Worm (Caenorhabditis elegans) whole organism, L1 larva: ENCODE measurements around the gene sup-35.

Experiments used
- aly-2 ChIP-seq: fragments of 150-350 bp; optimal IDR thresholded peaks from 2 replicates; lab custom pipeline; 2014; ENCODE audit warnings: missing biosample characterization, missing genetic modification characterization
- ceh-82 ChIP-seq, 3 experiments: fragments of 150-350 bp in 1 of 3; sonication (generic microtip) in 2 of 3; optimal IDR thresholded peaks; 2 replicates each; lab custom pipeline; 2014 to 2017; ENCODE audit warnings: missing biosample characterization in 3 of 3, missing genetic modification characterization in 3 of 3
- fkh-10 ChIP-seq: sonication (generic microtip); optimal IDR thresholded peaks from 2 replicates; lab custom pipeline; 2017; ENCODE audit warnings: missing biosample characterization, missing genetic modification reagents, missing genetic modification characterization
- hlh-17 ChIP-seq: fragments of 200-800 bp; sonication (Bioruptor generic); optimal IDR thresholded peaks from 2 replicates; lab custom pipeline; 2018; ENCODE audit warnings: missing genetic modification characterization, mild to moderate bottlenecking, missing compliant biosample characterization, moderate library complexity, borderline replicate concordance
- mdl-1 ChIP-seq, 2 experiments: fragments of 150-350 bp; optimal IDR thresholded peaks; 2 replicates each; lab custom pipeline; 2014 to 2017; ENCODE audit warnings: missing biosample characterization in 2 of 2, missing genetic modification characterization in 2 of 2, inconsistent platforms in 1 of 2
- mep-1 ChIP-seq: fragments of 150-350 bp; optimal IDR thresholded peaks from 2 replicates; lab custom pipeline; 2014; ENCODE audit warnings: missing biosample characterization, missing genetic modification characterization
- nhr-28 ChIP-seq: fragments of 150-350 bp; optimal IDR thresholded peaks from 2 replicates; lab custom pipeline; 2014; ENCODE audit warnings: missing biosample characterization, missing genetic modification characterization
- nhr-47 ChIP-seq: sonication (generic microtip); optimal IDR thresholded peaks from 2 replicates; lab custom pipeline; 2016; ENCODE audit warnings: mild to moderate bottlenecking, missing genetic modification characterization, moderate library complexity, missing compliant biosample characterization
- nhr-71 ChIP-seq: sonication (generic microtip); optimal IDR thresholded peaks from 2 replicates; lab custom pipeline; 2016; ENCODE audit warnings: mild to moderate bottlenecking, missing genetic modification characterization, moderate library complexity, missing compliant biosample characterization
- nhr-76 ChIP-seq: sonication (generic microtip); optimal IDR thresholded peaks from 2 replicates; lab custom pipeline; 2017; ENCODE audit warnings: missing biosample characterization, missing genetic modification characterization
- nhr-77 ChIP-seq: fragments of 150-350 bp; optimal IDR thresholded peaks from 2 replicates; lab custom pipeline; 2014; ENCODE audit warnings: missing biosample characterization, missing genetic modification characterization
- nhr-85 ChIP-seq: sonication (generic microtip); peaks from one replicate; lab custom pipeline; 2016; ENCODE audit warnings: missing genetic modification characterization, inconsistent platforms, missing compliant biosample characterization
- pqm-1 ChIP-seq: sonication (generic microtip); optimal IDR thresholded peaks from 3 replicates; lab custom pipeline; 2017; ENCODE audit warnings: missing biosample characterization, missing genetic modification characterization
- snpc-4 ChIP-seq: fragments of 150-350 bp; optimal IDR thresholded peaks from 2 replicates; lab custom pipeline; 2014; ENCODE audit warnings: missing biosample characterization, missing genetic modification characterization

DNA sequence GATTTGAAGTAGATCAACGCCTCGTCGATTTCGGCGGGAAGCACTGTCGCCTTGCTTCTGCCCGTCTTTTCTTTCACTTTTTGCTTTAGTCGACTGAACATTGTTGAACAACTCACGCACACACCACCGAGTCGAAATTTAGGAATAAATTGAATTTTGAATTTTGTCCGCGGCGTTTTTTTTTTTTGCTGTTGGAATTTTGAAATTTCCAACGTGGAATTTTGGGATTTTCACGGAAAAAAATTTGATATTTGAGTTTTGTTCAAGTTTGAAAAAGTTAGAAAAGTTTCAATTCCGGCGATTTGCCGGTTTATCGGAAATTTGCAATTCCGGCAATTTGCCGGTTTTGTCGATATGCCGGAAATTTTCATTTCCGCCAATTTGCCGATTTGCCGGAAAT, 38.1 kb upstream of the sup-35 start, which contains the start of gene Y47D3A.31:
- TF ChIP-seq nhr-28 (tag; lab: Kevin White, UChicago) (no peak), nhr-77 (tag; lab: Kevin White, UChicago) (no peak), fkh-10 (no peak), ceh-82 (tag; optimal IDR thresholded peaks at IDR 0.05; lab: Kevin White, UChicago) (no peak), nhr-85 (tag; lab: Kevin White, UChicago) (no peak), nhr-47 (tag; lab: Kevin White, UChicago) (no peak), mdl-1 (tag; optimal IDR thresholded peaks at IDR 0.05; lab: Kevin White, UChicago) (no peak), aly-2 (no peak), mep-1 (no peak), nhr-71 (tag; lab: Kevin White, UChicago) (no peak), snpc-4 (tag; lab: Kevin White, UChicago) (no peak), pqm-1 (tag; lab: Kevin White, UChicago) (no peak), hlh-17 (GFP tag; lab: Kevin White, UChicago) (no peak), nhr-76 (tag; lab: Kevin White, UChicago) (no peak)
